Fruit fly (Drosophila melanogaster) whole organism, prepupa: ENCODE results near the gene Ilp1.

Source experiments
- Blimp-1 ChIP-seq: fragments of 200-800 bp; sonication (Bioruptor generic); optimal IDR thresholded peaks from 3 replicates; lab custom pipeline; 2017; ENCODE audit warnings: missing biosample characterization, missing genetic modification characterization, mild to moderate bottlenecking, moderate library complexity, missing genetic modification reagents
- CG10669 ChIP-seq: fragments of 200-800 bp; sonication (Bioruptor generic); optimal IDR thresholded peaks from 3 replicates; lab custom pipeline; 2018; ENCODE audit warnings: missing biosample characterization, mild to moderate bottlenecking, missing genetic modification characterization, moderate library complexity
- CG11294 ChIP-seq: fragments of 200-800 bp; sonication (Bioruptor generic); IDR thresholded peaks from 2 replicates; pipeline ENCODE4 v1.3.6; 2022; ENCODE audit warnings: missing biosample characterization, missing genetic modification characterization
- CG32006 ChIP-seq: fragments of 200-800 bp; sonication (Bioruptor generic); optimal IDR thresholded peaks from 3 replicates; lab custom pipeline; 2017; ENCODE audit warnings: missing biosample characterization, mild to moderate bottlenecking, missing genetic modification characterization
- CG3919 ChIP-seq: fragments of 200-800 bp; sonication (Bioruptor generic); optimal IDR thresholded peaks from 3 replicates; lab custom pipeline; 2016; ENCODE audit warnings: missing biosample characterization, missing genetic modification characterization
- CG6276 ChIP-seq: fragments of 200-800 bp; sonication (Bioruptor generic); optimal IDR thresholded peaks from 2 replicates; lab custom pipeline; 2017; ENCODE audit warnings: missing biosample characterization, mild to moderate bottlenecking, missing genetic modification characterization
- CG6854 ChIP-seq: fragments of 200-800 bp; sonication (Bioruptor generic); optimal IDR thresholded peaks from 2 replicates; lab custom pipeline; 2017; ENCODE audit warnings: missing biosample characterization, mild to moderate bottlenecking, missing genetic modification characterization
- CG7368 ChIP-seq: fragments of 200-800 bp; sonication (Bioruptor generic); optimal IDR thresholded peaks from 3 replicates; lab custom pipeline; 2016; ENCODE audit warnings: missing biosample characterization, missing genetic modification characterization
- CG8632 ChIP-seq: fragments of 200-800 bp; sonication (Bioruptor generic); optimal IDR thresholded peaks from 3 replicates; lab custom pipeline; 2016; ENCODE audit warnings: missing biosample characterization, missing genetic modification characterization
- Eip78C ChIP-seq: fragments of 200-800 bp; sonication (Bioruptor generic); peaks from one replicate; lab custom pipeline; 2016; ENCODE audit warnings: missing biosample characterization, missing genetic modification characterization
- Eip93F ChIP-seq: fragments of 200-800 bp; sonication (Bioruptor generic); optimal IDR thresholded peaks from 2 replicates; lab custom pipeline; 2016; ENCODE audit warnings: missing biosample characterization, mild to moderate bottlenecking, missing genetic modification characterization
- Ets21C ChIP-seq: fragments of 200-800 bp; sonication (Bioruptor generic); optimal IDR thresholded peaks from 3 replicates; lab custom pipeline; 2016; ENCODE audit warnings: missing biosample characterization, missing genetic modification characterization
- Gug ChIP-seq: fragments of 200-800 bp; sonication (Bioruptor generic); IDR thresholded peaks from 2 replicates; pipeline ENCODE4 v1.3.6; 2022; ENCODE audit warnings: missing biosample characterization, missing genetic modification characterization
- Hr38 ChIP-seq: sonication (Bioruptor generic); optimal IDR thresholded peaks from 2 replicates; lab custom pipeline; 2016; ENCODE audit warnings: missing biosample characterization, missing genetic modification characterization
- Hr39 ChIP-seq: fragments of 200-800 bp; sonication (Bioruptor generic); optimal IDR thresholded peaks from 2 replicates; lab custom pipeline; 2016; ENCODE audit warnings: missing biosample characterization, missing genetic modification characterization
- Lpt ChIP-seq: fragments of 200-800 bp; sonication (Bioruptor generic); optimal IDR thresholded peaks from 3 replicates; lab custom pipeline; 2016; ENCODE audit warnings: missing biosample characterization, missing genetic modification characterization
- Met ChIP-seq: fragments of 200-800 bp; sonication (Bioruptor generic); optimal IDR thresholded peaks from 3 replicates; lab custom pipeline; 2016; ENCODE audit warnings: missing biosample characterization, missing genetic modification characterization
- OdsH ChIP-seq: fragments of 200-800 bp; sonication (Bioruptor generic); optimal IDR thresholded peaks from 3 replicates; lab custom pipeline; 2016; ENCODE audit warnings: missing biosample characterization, missing genetic modification characterization
- Sox15 ChIP-seq: fragments of 200-800 bp; sonication (Bioruptor generic); optimal IDR thresholded peaks from 3 replicates; lab custom pipeline; 2016; ENCODE audit warnings: missing biosample characterization, missing genetic modification characterization
- achi ChIP-seq: fragments of 200-800 bp; sonication (Bioruptor generic); optimal IDR thresholded peaks from 3 replicates; lab custom pipeline; 2016; ENCODE audit warnings: missing biosample characterization, missing genetic modification characterization
- acj6 ChIP-seq: fragments of 200-800 bp; sonication (Bioruptor generic); optimal IDR thresholded peaks from 3 replicates; lab custom pipeline; 2016; ENCODE audit warnings: missing biosample characterization, missing genetic modification characterization
- cyc ChIP-seq: fragments of 200-800 bp; sonication (Bioruptor generic); optimal IDR thresholded peaks from 3 replicates; lab custom pipeline; 2016; ENCODE audit warnings: missing biosample characterization, missing genetic modification characterization
- dac ChIP-seq: fragments of 200-800 bp; sonication (Bioruptor generic); optimal IDR thresholded peaks from 2 replicates; lab custom pipeline; 2017; ENCODE audit warnings: missing biosample characterization, mild to moderate bottlenecking, missing genetic modification characterization
- dsx ChIP-seq: fragments of 200-800 bp; optimal IDR thresholded peaks from 3 replicates; lab custom pipeline; 2019; ENCODE audit warnings: missing biosample characterization, mild to moderate bottlenecking, missing genetic modification characterization, moderate library complexity; ENCODE audit not compliant: poor library complexity, severe bottlenecking
- eg ChIP-seq: fragments of 200-800 bp; sonication (Bioruptor generic); IDR thresholded peaks from 3 replicates; pipeline ENCODE4 v1.3.6; 2022; ENCODE audit warnings: missing biosample characterization, missing genetic modification characterization
- esn ChIP-seq: fragments of 200-800 bp; sonication (Bioruptor generic); optimal IDR thresholded peaks from 2 replicates; lab custom pipeline; 2016; ENCODE audit warnings: missing biosample characterization, mild to moderate bottlenecking, missing genetic modification characterization, moderate library complexity
- fkh ChIP-seq: fragments of 200-800 bp; sonication (Bioruptor generic); optimal IDR thresholded peaks from 3 replicates; lab custom pipeline; 2017; ENCODE audit warnings: missing biosample characterization, mild to moderate bottlenecking, missing genetic modification characterization, moderate library complexity
- lz ChIP-seq: fragments of 200-800 bp; sonication (Bioruptor generic); optimal IDR thresholded peaks from 3 replicates; lab custom pipeline; 2016; ENCODE audit warnings: missing biosample characterization, missing genetic modification characterization
- ss ChIP-seq, 2 experiments: fragments of 200-800 bp; sonication (Bioruptor generic); optimal IDR thresholded peaks; 2 replicates in 1 of 2; 3 replicates in 1 of 2; lab custom pipeline; 2017 to 2018; ENCODE audit warnings: mild to moderate bottlenecking in 2 of 2, missing biosample characterization in 2 of 2, missing genetic modification characterization in 2 of 2, moderate library complexity in 1 of 2
- svp ChIP-seq: fragments of 200-800 bp; sonication (Bioruptor generic); peaks from one replicate; lab custom pipeline; 2016; ENCODE audit warnings: missing biosample characterization, missing genetic modification characterization
- topi ChIP-seq: fragments of 200-800 bp; sonication (Bioruptor generic); optimal IDR thresholded peaks from 3 replicates; lab custom pipeline; 2016; ENCODE audit warnings: missing biosample characterization, missing genetic modification characterization
- vri ChIP-seq: fragments of 200-800 bp; sonication (Bioruptor generic); optimal IDR thresholded peaks from 3 replicates; lab custom pipeline; 2016; ENCODE audit warnings: missing biosample characterization, mild to moderate bottlenecking, missing genetic modification characterization

Gene Ilp1

DNA sequence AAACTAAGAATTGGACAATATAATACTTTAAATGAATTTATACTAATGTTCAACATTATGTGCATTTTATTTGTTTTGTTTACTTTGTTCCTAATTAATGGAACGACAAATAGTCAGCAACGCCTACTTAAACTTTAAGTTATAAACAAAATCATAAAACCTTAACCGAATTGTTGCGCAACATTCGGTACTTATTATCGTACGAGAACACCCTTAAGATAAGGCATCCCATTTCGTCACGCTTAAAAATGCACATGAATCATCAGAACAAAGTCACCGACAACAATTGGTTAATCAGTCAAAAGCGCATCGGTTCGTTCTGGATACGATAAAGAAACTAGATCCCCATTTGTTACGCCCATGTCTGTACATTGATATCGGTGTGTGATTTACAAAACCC is 31.9 kb upstream of the Ilp1 start:
- TF ChIP-seq Eip78C (peak; percentile 32), vri (GFP tag; lab: Kevin White, UChicago) (peak; percentile 72), OdsH (GFP tag; lab: Kevin White, UChicago) (no peak)

DNA sequence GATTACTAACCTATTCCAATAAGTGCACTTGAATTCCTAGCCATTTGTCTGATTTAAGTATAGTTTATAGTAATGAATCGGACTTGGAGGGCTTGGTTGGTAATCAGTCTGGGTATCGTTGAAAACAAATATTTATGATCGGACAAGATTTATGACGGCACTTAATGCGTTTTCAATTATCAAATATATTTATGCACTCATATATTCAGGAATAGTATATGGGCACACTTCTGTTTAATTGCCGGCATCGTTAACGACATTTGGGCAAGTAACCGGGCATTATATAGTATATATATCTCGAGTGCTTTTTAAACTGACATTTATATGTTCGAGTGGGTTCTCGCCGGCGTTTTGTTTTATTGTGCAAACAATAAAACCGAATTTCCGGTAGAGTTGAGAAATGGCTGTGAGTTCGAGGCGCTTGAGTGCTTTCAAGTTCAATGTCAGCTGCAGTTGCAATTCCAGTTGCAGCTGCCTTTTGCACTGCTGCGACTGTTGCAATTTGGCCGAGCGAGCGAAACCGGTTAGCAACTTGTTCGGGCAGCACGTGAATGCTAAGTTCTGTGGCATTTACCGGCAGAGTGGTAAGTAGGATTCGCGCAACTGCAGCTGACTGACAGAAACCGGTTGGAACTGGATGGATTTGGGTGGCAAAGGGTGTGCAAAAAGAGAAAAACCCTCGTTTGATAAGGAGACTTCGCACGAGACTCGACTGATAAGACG is 30.4 kb upstream of the Ilp1 start:
- TF ChIP-seq Eip78C = peak; percentile 21
- TF ChIP-seq CG6854 (GFP tag; lab: Kevin White, UChicago) = peak; percentile 71
- no peak for TF ChIP-seq Met (GFP tag; lab: Kevin White, UChicago)
- peak; percentile 17 for TF ChIP-seq CG6276 (GFP tag; lab: Kevin White, UChicago)
- TF ChIP-seq ss (GFP tag; optimal IDR thresholded peaks at IDR 0.05; lab: Kevin White, UChicago) = peak in 1 of 2 experiments; percentile 43
- TF ChIP-seq eg (GFP tag; lab: Robert Waterston, UW) = peak; percentile 16; the same call in 1 of the 3 replicates
- peak; percentile 72 for TF ChIP-seq dsx
- peak; percentile 12 for TF ChIP-seq Lpt
- no peak for TF ChIP-seq Ets21C (GFP tag; lab: Kevin White, UChicago)

DNA sequence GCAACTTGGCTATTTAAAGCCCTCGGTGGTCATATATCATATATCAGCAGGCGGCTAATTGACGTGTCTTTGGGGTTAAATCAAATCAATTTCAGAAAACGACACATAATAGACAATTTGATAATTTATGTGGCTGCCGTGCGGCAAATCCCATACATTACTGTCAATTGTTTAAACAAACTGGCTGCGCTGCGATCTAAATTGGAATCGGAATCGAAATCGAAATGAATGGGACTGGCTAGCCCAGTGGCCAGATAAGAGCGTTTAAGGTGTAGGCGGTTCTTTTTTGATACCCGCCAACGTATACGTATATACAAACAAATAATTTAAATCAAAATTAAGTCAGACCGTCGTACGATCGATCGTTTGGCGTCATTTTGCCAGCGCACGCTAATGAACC is 29.8 kb upstream of the Ilp1 start:
- peak; percentile 39 for TF ChIP-seq svp (GFP tag; lab: Kevin White, UChicago)
- peak; percentile 38 for TF ChIP-seq vri (GFP tag; lab: Kevin White, UChicago)
- TF ChIP-seq CG8632 (GFP tag; lab: Kevin White, UChicago) = no peak
- TF ChIP-seq dac (GFP tag; lab: Kevin White, UChicago) = no peak
- TF ChIP-seq fkh = peak; percentile 6
- TF ChIP-seq topi (GFP tag; lab: Kevin White, UChicago) = no peak
- TF ChIP-seq, all 60 proteins: peak for 3

DNA sequence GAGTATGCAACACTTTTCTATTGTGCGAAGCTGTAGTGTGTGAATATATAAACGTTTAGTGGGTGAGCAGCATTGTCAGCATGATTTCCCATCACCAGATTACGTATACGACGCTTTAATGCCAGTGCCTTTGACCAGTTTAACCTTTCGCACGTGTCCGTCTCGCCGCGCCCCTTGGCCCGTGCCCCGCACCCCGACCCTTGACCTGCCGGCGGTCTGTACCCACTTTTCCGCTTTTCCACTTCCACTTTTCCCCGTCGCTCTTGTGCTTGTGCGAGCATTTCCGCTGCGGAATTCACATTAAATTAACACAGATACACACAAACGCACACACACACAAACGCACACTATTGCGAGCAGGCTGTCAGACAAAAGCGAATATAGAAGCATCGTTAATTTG is 22.5 kb upstream of the Ilp1 start:
- no peak for TF ChIP-seq CG7368 (GFP tag; lab: Kevin White, UChicago)
- no peak for TF ChIP-seq lz
- TF ChIP-seq CG11294 (GFP tag; lab: Robert Waterston, UW) = no peak
- no peak for TF ChIP-seq Eip93F (GFP tag; lab: Kevin White, UChicago)
- no peak for TF ChIP-seq achi (GFP tag; lab: Kevin White, UChicago)
- no peak for TF ChIP-seq CG10669 (GFP tag; lab: Kevin White, UChicago)
- TF ChIP-seq CG6854 (GFP tag; lab: Kevin White, UChicago) = no peak
- TF ChIP-seq esn (GFP tag; lab: Kevin White, UChicago) = no peak
- TF ChIP-seq Sox15 = no peak

DNA sequence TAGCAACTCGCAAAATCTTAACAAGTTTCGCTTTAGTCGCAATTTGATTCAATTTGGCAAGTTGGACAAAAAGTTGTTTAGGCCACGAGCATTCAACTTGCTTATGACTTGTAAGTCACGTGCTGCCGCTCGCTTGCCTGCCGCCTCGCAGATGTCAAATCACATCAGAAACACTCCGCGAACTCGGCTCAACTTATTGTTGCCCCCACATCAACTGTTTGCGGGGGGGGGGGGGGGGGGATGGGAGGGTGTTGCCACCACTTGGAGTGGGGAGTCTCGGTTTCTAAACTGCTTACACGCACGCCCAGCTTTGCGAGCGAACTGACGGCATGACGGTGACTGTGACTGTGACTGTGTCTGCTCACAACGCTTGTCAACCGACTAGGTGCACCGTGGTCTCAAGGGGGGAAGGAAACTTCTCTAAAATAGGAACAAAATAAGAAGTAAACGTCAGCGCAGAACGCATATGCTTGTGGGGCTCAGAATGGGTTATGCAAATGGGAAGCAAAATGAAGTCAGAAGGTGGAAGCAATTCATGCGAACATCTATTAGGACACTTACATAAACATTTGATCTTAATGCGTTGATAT is 21.3 kb upstream of the Ilp1 start:
- no peak for TF ChIP-seq Hr39 (GFP tag; lab: Kevin White, UChicago)
- TF ChIP-seq CG3919 = no peak
- TF ChIP-seq eg (GFP tag; lab: Robert Waterston, UW) = peak; percentile 42; the same call in 1 of the 3 replicates
- no peak for TF ChIP-seq Blimp-1
- peak; percentile 23 for TF ChIP-seq CG32006

DNA sequence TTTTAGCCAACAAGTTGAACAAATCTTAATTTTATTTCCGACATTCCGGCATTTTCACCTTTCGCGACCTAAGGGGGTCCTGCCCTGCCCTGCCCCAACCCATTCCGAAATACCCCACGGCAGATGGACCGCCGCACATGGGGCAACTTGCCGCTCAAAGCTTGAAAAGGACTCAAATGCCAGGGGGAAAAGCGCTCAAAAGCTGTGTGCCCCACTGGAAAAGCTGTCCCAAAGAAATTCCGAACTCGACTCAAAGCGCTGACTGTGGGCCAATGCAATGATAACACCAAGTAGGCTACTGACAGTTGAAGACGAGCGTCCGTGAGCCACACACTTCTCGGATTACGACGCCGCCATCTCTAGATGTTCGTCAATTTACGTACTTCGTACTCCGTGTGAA is 11.5 kb upstream of the Ilp1 start, which contains the start of gene CG32052:
TSS of gene CG32052 (plus strand) at position 301 of the 400 bp plus-strand sequence.
- no peak for TF ChIP-seq Gug
- TF ChIP-seq dac (GFP tag; lab: Kevin White, UChicago) = no peak
- TF ChIP-seq cyc = no peak
- no peak for TF ChIP-seq acj6 (GFP tag; lab: Kevin White, UChicago)
- no peak for TF ChIP-seq Hr38
- TF ChIP-seq lz = no peak
- TF ChIP-seq, all 60 proteins: peak for 0
